Worm (Caenorhabditis elegans): ENCODE measurements around the gene mma-1.
A peak's percentile ranks its signal among the peaks of the same experiment; 100 is the strongest.

Gene mma-1

DNA sequence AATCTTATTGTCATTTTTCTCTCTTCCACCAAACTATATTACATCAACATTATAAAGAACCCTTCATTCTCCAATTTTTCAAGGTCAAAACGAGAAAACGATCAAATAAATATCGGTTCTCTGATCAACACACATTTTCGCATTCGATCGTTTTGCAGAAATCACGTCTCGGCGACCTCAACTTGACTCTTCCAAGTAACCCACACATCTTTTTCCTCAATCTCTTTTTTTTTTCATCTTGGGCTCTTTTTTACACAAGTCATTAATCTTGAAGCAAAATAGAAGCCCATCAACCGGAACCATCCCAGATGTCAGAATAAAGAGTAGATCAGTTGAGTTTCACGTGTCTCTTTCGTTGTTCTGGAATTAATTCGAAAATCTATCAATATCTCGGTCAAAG, 40.2 kb upstream of the mma-1 start:
- no peak for TF ChIP-seq ztf-11 (tag; optimal IDR thresholded peaks at IDR 0.05)
- TF ChIP-seq sma-9 (GFP tag; optimal IDR thresholded peaks at IDR 0.05), result peak; percentile 62
- no peak for TF ChIP-seq sma-9 (tag; optimal IDR thresholded peaks at IDR 0.05)
- no peak for TF ChIP-seq mbf-1 (tag; optimal IDR thresholded peaks at IDR 0.05)
- TF ChIP-seq sem-4 (tag; optimal IDR thresholded peaks at IDR 0.05), result peak; percentile 24
- TF ChIP-seq nhr-12 (tag; optimal IDR thresholded peaks at IDR 0.05), result no peak
- peak; percentile 41 for TF ChIP-seq F13H6.1 (tag; optimal IDR thresholded peaks at IDR 0.05)
- TF ChIP-seq C34F6.9 (tag; optimal IDR thresholded peaks at IDR 0.05), result peak; percentile 3
- peak; percentile 55 for TF ChIP-seq nhr-129 (tag; optimal IDR thresholded peaks at IDR 0.05)
- peak in 1 of 2 experiments; percentile 31 for TF ChIP-seq lsy-2 (tag; optimal IDR thresholded peaks at IDR 0.05)
- TF ChIP-seq lin-39 (tag; optimal IDR thresholded peaks at IDR 0.05), result no peak
- peak; percentile 71 for TF ChIP-seq nhr-25 (tag; optimal IDR thresholded peaks at IDR 0.05)
- no peak for TF ChIP-seq dmd-4 (tag; optimal IDR thresholded peaks at IDR 0.05)
- TF ChIP-seq nhr-21 (tag; optimal IDR thresholded peaks at IDR 0.05), result no peak
- peak; percentile 17 for TF ChIP-seq mab-5 (tag; optimal IDR thresholded peaks at IDR 0.05)
- peak; percentile 16 for TF ChIP-seq crh-2 (tag; optimal IDR thresholded peaks at IDR 0.05)

DNA sequence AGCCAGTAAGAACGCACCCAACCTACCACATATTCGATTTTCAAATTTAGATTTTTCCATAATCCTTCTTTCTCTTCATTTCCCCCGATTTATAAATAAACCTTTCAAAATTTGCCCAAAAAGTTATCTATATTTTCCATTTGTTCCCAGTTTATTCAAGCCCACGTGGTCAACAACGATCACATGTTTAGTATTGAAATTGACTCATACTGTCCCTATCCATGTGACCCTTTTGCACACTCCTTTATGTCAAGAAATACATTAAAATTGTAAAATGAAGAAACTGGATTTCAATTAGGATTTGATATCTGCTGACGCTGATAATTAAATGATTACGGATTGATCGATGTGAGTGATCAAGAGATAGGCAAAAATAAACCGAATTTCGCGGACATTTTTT, 39.1 kb upstream of the mma-1 start:
- peak; percentile 91 for TF ChIP-seq sma-9 (GFP tag; optimal IDR thresholded peaks at IDR 0.05)
- TF ChIP-seq sma-9 (tag; optimal IDR thresholded peaks at IDR 0.05), result no peak
- TF ChIP-seq C34F6.9 (tag; optimal IDR thresholded peaks at IDR 0.05), result peak; percentile 63
- peak; percentile 22 for TF ChIP-seq nhr-21 (tag; optimal IDR thresholded peaks at IDR 0.05)
- peak; percentile 15 for TF ChIP-seq fos-1 (tag; optimal IDR thresholded peaks at IDR 0.05)
- peak; percentile 72 for TF ChIP-seq gmeb-1 (tag; optimal IDR thresholded peaks at IDR 0.05)
- TF ChIP-seq crh-2 (tag; optimal IDR thresholded peaks at IDR 0.05), result peak; percentile 42
- TF ChIP-seq ama-1 (optimal IDR thresholded peaks at IDR 0.05), result no peak
- peak; percentile 4 for TF ChIP-seq ztf-4 (tag; optimal IDR thresholded peaks at IDR 0.05)
- peak; percentile 83 for TF ChIP-seq nhr-129 (tag; optimal IDR thresholded peaks at IDR 0.05)
- TF ChIP-seq lin-11 (tag; optimal IDR thresholded peaks at IDR 0.05), result no peak
- TF ChIP-seq mdl-1 (tag; optimal IDR thresholded peaks at IDR 0.05), result peak in 1 of 2 experiments; percentile 27
- no peak for TF ChIP-seq nhr-77 (tag; optimal IDR thresholded peaks at IDR 0.05)
- peak; percentile 92 for TF ChIP-seq sma-3 (GFP tag; optimal IDR thresholded peaks at IDR 0.05)

DNA sequence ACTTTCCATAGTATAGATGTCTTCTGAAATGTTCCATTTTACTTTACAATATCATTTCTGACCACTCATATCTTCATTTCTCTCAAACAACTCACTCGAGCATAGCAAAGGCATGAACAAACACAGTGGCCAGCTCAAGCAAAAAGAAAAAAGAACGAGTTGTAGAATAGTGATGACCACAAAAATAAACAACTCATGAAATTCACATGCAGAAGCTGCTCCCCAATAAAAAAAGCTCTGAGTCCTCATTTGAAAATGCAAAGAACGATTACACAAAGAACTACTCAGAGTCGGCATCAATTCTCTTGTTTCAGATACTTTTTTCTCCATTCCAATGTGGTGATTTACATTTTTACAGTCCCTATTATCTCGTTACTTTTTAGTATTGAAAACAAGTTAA, 38.6 kb upstream of the mma-1 start:
- TF ChIP-seq nhr-10 (tag; optimal IDR thresholded peaks at IDR 0.05) (no peak), sma-9 (GFP tag; optimal IDR thresholded peaks at IDR 0.05) (peak; percentile 55), sma-9 (tag; optimal IDR thresholded peaks at IDR 0.05) (no peak)

DNA sequence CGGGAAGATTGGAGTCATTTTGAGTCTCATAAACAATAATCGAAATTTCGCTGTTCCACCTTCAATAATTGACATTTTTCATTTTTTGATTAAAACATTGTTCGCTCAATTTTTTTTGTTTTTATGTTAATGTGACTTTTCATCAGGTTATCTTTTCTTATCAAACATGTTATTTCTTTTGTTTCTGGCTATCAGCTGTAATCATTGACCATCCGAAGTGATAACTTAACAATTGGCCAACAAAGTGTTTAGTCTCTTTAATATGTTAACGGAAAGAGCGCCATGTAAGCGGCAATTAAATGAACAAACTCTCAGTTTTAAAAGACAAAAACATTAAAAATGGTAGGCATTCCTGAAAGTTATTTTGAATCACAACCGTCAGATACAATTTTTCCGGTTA, 38.0 kb upstream of the mma-1 start:
- TF ChIP-seq nhr-11 (tag; optimal IDR thresholded peaks at IDR 0.05) (no peak), lin-39 (tag; optimal IDR thresholded peaks at IDR 0.05) (no peak), alr-1 (tag; optimal IDR thresholded peaks at IDR 0.05) (no peak), fos-1 (tag; optimal IDR thresholded peaks at IDR 0.05) (no peak), unc-39 (tag; optimal IDR thresholded peaks at IDR 0.05) (no peak), sma-3 (GFP tag; optimal IDR thresholded peaks at IDR 0.05) (no peak)

DNA sequence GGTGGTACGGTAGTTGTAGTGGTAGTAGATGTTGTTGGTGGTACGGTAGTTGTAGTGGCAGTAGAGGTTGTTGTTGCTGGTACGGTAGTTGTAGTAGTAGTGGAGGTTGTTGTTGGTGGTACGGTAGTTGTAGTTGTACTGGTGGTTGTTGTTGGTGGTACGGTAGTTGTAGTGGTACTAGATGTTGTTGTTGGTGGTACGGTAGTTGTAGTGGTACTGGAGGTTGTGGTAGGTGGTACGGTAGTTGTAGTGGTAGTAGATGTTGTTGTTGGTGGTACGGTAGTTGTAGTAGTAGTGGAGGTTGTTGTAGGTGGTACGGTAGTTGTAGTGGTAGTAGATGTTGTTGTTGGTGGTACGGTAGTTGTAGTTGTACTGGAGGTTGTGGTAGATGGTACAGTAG, 37.0 kb upstream of the mma-1 start:
- TF ChIP-seq R02D3.7 (tag; optimal IDR thresholded peaks at IDR 0.05) (no peak), nhr-77 (tag; optimal IDR thresholded peaks at IDR 0.05) (no peak)

DNA sequence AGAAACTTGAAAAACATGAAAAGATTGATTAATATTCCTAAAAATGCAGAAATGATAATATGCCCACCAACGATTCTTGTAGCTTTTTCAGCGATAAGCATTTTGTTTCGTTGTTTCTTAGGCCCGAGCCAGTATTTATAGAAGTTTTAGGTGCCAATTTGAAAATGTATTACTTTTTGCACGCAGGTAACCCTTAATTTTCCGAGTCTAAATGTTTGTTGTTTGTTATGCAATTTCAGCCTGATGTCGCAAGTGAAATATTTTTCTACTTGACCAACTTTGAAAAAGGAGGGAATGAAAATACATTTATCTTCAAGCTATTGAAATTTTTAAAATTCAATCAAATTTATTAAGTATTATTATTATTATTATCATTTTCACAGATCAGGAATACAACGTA, 36.0 kb upstream of the mma-1 start, which contains the start of gene srx-113:
Gene srx-113 (minus strand): TSS at position 101 of the 400 bp plus-strand sequence.
- TF ChIP-seq nhr-21 (tag; optimal IDR thresholded peaks at IDR 0.05) (no peak), egl-27 (tag; optimal IDR thresholded peaks at IDR 0.05) (no peak), sma-9 (GFP tag; optimal IDR thresholded peaks at IDR 0.05) (no peak), sma-9 (tag; optimal IDR thresholded peaks at IDR 0.05) (no peak), unc-39 (tag; optimal IDR thresholded peaks at IDR 0.05) (no peak), gmeb-1 (tag; optimal IDR thresholded peaks at IDR 0.05) (no peak), dmd-4 (tag; optimal IDR thresholded peaks at IDR 0.05) (no peak), unc-55 (GFP tag; optimal IDR thresholded peaks at IDR 0.05) (no peak), ama-1 (optimal IDR thresholded peaks at IDR 0.05) (no peak)

DNA sequence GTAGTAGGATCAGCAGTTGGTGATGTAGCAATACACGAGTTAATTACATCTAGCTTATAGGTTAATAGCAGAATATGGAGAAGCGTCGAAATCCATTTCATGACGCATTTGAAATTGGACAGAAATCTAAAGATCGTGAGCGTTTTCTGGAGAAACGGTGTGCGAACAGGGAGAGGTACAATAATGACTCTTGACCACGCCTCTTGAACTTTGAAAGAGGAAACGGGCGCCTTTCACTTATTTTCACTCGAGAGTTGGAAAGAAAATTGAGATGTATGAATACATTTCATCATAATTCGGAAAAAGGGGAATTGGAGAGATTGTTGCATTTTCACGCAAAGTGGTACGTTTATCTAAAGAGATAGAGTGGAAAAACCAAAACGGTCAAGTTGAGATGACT, 33.6 kb upstream of the mma-1 start, which contains the start of gene F56H9.6:
Gene F56H9.6 (minus strand): TSS at position 101 of the 400 bp plus-strand sequence.
- TF ChIP-seq alr-1 (tag; optimal IDR thresholded peaks at IDR 0.05) (no peak), unc-39 (tag; optimal IDR thresholded peaks at IDR 0.05) (no peak), ztf-4 (tag; optimal IDR thresholded peaks at IDR 0.05) (no peak), C34F6.9 (tag; optimal IDR thresholded peaks at IDR 0.05) (no peak), sma-9 (GFP tag; optimal IDR thresholded peaks at IDR 0.05) (no peak), sma-9 (tag; optimal IDR thresholded peaks at IDR 0.05) (no peak), mab-5 (tag; optimal IDR thresholded peaks at IDR 0.05) (no peak), nhr-237 (tag; optimal IDR thresholded peaks at IDR 0.05) (no peak), R02D3.7 (tag; optimal IDR thresholded peaks at IDR 0.05) (no peak), gmeb-1 (tag; optimal IDR thresholded peaks at IDR 0.05) (no peak), ztf-1 (GFP tag; conservative IDR thresholded peaks at IDR 0.05) (no peak), ama-1 (optimal IDR thresholded peaks at IDR 0.05) (no peak), nhr-21 (tag; optimal IDR thresholded peaks at IDR 0.05) (no peak)
